Worm (Caenorhabditis elegans): ENCODE results near the gene tbc-20.

tbc-20 gene

DNA sequence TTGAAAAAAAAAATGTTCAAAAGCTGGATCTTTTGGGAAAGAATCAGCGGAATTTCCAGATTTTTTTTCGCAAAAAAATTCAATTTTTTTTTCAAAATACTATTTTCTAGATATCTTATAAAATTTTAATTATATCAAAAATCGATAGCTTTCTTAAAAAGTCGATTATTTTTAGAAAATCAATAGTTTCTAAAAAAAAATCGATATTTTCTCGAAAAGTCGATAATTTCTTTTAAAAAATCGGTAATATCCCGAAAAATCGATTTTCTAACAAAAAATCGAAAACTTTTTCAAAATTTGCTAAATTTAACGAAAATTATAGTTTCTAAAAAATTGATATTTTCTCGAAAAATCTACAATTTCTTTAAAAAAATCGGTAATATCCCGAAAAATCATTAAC lies 29.5 kb upstream of the tbc-20 start:
- TF ChIP-seq unc-55 (GFP tag; optimal IDR thresholded peaks at IDR 0.05) = no peak
- no peak for TF ChIP-seq nfya-1 (tag; optimal IDR thresholded peaks at IDR 0.05)
- TF ChIP-seq ceh-34 (tag; optimal IDR thresholded peaks at IDR 0.05) = no peak
- no peak for TF ChIP-seq ceh-9 (tag; optimal IDR thresholded peaks at IDR 0.05)
- no peak for TF ChIP-seq fkh-6 (tag; optimal IDR thresholded peaks at IDR 0.05)

ce11 chrII:14771096-14771495 lies 27.2 kb upstream of the tbc-20 start:
- TF ChIP-seq rnt-1 (tag; optimal IDR thresholded peaks at IDR 0.05) (no peak), tbx-7 (tag; optimal IDR thresholded peaks at IDR 0.05) (no peak), unc-42 (tag; optimal IDR thresholded peaks at IDR 0.05) (no peak), pha-4 (tag; optimal IDR thresholded peaks at IDR 0.05) (no peak), ztf-16 (tag; optimal IDR thresholded peaks at IDR 0.05) (no peak), pag-3 (tag; optimal IDR thresholded peaks at IDR 0.05; ENCODE audit: borderline replicate concordance) (no peak), pha-2 (tag; optimal IDR thresholded peaks at IDR 0.05) (no peak), ceh-6 (GFP tag; optimal IDR thresholded peaks at IDR 0.05) (no peak), ceh-45 (GFP tag; IDR thresholded peaks at IDR 0.05) (no peak), gmeb-2 (tag; optimal IDR thresholded peaks at IDR 0.05) (no peak)

DNA sequence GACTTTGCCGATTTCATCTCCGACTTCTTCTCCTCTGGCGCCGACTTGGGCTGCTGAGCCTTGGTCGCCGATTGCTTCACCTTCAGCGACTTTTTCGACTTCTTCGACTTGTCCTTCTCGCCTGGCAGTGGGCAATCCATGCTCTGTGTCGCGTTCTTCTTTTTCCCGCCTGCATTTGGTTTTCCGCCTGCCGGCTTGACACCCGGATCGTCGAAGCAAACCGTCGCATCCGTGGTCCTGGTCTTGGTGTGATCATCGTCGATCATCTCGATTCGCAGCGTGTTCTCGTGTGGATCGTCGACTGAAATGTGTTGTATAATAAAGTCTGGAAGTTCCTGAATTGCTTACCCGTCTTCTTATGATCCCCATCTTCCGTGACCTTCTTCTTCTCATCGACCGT lies 26.2 kb upstream of the tbc-20 start:
- TF ChIP-seq ceh-14 (tag; optimal IDR thresholded peaks at IDR 0.05) (no peak), madf-2 (tag; optimal IDR thresholded peaks at IDR 0.05) (no peak), unc-55 (GFP tag; optimal IDR thresholded peaks at IDR 0.05) (no peak), ztf-16 (tag; optimal IDR thresholded peaks at IDR 0.05) (no peak), pat-9 (tag; optimal IDR thresholded peaks at IDR 0.05) (no peak), ceh-2 (tag; optimal IDR thresholded peaks at IDR 0.05) (no peak), elt-2 (tag; optimal IDR thresholded peaks at IDR 0.05) (no peak), Y22D7AL.16 (tag; optimal IDR thresholded peaks at IDR 0.05) (no peak), ceh-19 (GFP tag; optimal IDR thresholded peaks at IDR 0.05) (no peak), gmeb-2 (tag; optimal IDR thresholded peaks at IDR 0.05) (no peak), hlh-6 (tag; optimal IDR thresholded peaks at IDR 0.05) (no peak), hlh-15 (tag; optimal IDR thresholded peaks at IDR 0.05) (no peak), dmd-4 (tag; optimal IDR thresholded peaks at IDR 0.05; ENCODE audit: borderline replicate concordance) (no peak), nhr-232 (tag; optimal IDR thresholded peaks at IDR 0.05) (no peak), ceh-45 (GFP tag; IDR thresholded peaks at IDR 0.05) (no peak)

DNA sequence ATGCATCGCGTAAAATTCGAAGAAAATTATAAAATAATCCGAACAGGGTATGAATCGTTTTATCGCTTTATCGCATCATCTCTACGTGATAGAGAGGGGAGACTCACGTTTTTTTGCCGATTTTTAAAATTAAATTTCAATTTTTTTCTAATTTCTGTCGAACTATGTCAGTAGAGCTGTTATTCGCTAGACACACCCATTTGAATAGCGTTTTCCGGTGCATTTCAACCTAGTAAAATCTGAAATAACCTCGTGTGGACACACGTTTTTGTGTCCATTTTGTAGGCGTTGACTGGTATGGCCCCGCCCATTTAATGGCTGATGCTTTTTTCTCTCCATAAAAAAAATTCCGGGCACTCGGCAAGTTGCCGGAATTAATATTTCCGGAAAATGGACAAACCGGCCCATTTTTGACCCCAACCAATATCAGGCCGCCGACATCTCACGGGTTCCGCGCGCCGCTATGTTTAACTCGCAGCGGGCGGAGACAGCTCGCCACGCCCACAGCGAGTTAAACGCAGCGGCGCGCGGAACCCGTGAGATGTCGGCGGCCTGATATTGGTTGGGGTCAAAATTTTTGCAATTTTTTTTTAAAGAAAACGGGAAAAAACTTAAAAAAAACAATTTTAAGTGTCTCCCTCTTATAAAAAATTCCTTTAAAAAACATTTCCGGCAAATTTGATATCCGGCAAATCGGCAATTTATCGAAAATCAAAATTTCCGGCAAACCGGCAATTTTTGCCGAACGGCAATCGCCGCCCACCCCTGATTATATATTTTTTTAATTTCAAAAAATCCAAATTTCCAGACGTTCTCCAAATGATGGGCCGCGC lies 25.1 kb upstream of the tbc-20 start, which contains the start of gene Y54E2A.7:
TSS of gene Y54E2A.7 (minus strand) at position 51 of the 833 bp plus-strand sequence.
- TF ChIP-seq lin-11 (tag; optimal IDR thresholded peaks at IDR 0.05) (no peak), dmd-4 (tag; optimal IDR thresholded peaks at IDR 0.05; ENCODE audit: borderline replicate concordance) (no peak), pha-2 (tag; optimal IDR thresholded peaks at IDR 0.05) (no peak), ceh-22 (tag; optimal IDR thresholded peaks at IDR 0.05) (no peak), T23F11.4 (GFP tag; optimal IDR thresholded peaks at IDR 0.05) (no peak), madf-2 (tag; optimal IDR thresholded peaks at IDR 0.05) (no peak), ceh-9 (tag; optimal IDR thresholded peaks at IDR 0.05) (no peak), ceh-24 (tag; optimal IDR thresholded peaks at IDR 0.05) (no peak), odd-2 (tag; optimal IDR thresholded peaks at IDR 0.05) (no peak)

DNA sequence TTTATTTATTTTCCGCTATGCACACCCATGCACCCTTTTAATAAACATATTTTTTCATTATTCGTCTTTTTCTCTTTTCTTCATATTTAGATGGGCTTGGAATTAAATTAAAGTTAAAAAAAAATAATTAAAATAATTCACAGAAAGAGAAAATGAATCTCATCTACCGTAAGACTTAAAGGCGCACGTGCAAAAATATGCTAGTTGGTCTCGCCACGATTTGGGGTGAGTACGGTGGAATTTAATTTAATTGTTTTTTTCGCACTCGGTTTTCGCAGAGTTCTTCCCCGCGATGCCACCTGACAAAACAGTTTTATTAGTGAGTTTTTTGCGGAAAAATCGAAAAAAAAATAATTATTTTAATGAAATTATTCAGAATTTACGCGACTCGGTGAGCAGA lies 20.2 kb upstream of the tbc-20 start, which contains the start of gene Y54E2A.8:
TSS of gene Y54E2A.8 (plus strand) at position 254 of the 400 bp plus-strand sequence.
- no peak for TF ChIP-seq hlh-30 (tag; optimal IDR thresholded peaks at IDR 0.05; ENCODE audit: insufficient read depth)
- no peak for TF ChIP-seq ceh-14 (tag; optimal IDR thresholded peaks at IDR 0.05)

Measured in whole organism, late embryonic.